Fruit fly (Drosophila melanogaster) whole organism, embryonic: ENCODE measurements around the gene MAGE.

Experiments
- CG13894 ChIP-seq: fragments of 200-800 bp; sonication (Bioruptor generic); optimal IDR thresholded peaks from 3 replicates; lab custom pipeline; 2018; ENCODE audit warnings: missing biosample characterization, mild to moderate bottlenecking, missing genetic modification characterization, moderate library complexity
- CG14710 ChIP-seq: fragments of 200-800 bp; sonication (Bioruptor generic); optimal IDR thresholded peaks from 3 replicates; lab custom pipeline; 2019; ENCODE audit warnings: missing biosample characterization, mild to moderate bottlenecking, missing genetic modification characterization, moderate library complexity
- CG8290 ChIP-seq, 3 experiments: fragments of 200-800 bp; sonication (Bioruptor generic); optimal IDR thresholded peaks; 2 replicates each; lab custom pipeline; 2016 to 2019; ENCODE audit warnings: missing biosample characterization in 3 of 3, missing genetic modification characterization in 3 of 3, mild to moderate bottlenecking in 2 of 3, moderate library complexity in 1 of 3

DNA sequence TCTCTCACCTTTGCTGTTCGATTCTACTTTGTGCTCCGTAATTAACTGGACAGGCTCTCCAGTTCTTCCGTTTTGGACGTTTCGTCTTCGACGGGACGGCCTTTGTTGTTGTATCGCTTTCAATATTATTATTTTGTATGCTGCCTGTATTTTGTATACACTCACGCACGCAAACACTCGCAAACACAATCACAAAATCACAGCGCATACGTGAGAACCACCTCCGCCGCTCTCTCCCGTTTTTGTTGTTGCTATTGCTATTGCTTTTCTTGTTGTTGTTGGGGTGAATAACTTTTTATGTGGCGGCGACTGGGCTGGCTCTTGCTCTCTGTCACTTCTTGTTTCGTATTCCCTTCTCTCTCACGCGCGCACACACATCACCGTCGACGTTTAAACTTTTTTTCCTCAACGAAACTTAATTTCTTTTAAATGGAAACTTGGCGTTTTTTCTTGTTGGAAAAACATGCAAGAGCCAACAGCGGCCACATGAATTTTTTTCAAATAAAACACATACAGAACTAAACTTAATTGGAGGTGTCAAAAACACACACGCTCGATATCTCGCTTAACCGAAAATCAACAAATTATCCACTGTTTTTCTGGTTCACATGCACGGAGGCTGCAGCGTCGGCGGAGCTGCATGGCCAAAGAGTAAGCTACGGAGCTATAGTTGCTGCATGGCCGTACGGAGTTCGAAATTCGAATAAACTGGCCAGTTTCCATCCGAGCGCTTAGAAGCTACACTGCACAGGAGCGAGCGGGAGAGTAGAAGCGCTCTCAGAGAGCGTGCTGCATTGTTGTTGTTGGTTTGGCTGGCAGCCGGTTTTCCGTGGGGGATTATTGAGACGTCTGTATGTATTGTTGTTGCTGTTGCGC lies 47.0 kb downstream of the MAGE start:
- no peak for TF ChIP-seq CG8290 (GFP tag; optimal IDR thresholded peaks at IDR 0.05; lab: Kevin White, UChicago)
- TF ChIP-seq CG8290 (tag; optimal IDR thresholded peaks at IDR 0.05; lab: Kevin White, UChicago): peak in 1 of 2 experiments; percentile 14
- no peak for TF ChIP-seq CG14710 (tag; lab: Kevin White, UChicago)
- TF ChIP-seq CG13894 (tag; lab: Kevin White, UChicago): no peak
